Worm (Caenorhabditis elegans) whole organism, L1 larva: Measurements from ENCODE around the gene F58A4.1.

Experiments used
- C16A3.4 ChIP-seq: fragments of 150-350 bp; optimal IDR thresholded peaks from 2 replicates; lab custom pipeline; 2014; ENCODE audit warnings: missing biosample characterization, missing genetic modification characterization
- F16B12.6 ChIP-seq: fragments of 150-350 bp; optimal IDR thresholded peaks from 2 replicates; lab custom pipeline; 2014; ENCODE audit warnings: missing biosample characterization, missing genetic modification characterization
- ama-1 ChIP-seq: fragments of 150-350 bp; optimal IDR thresholded peaks from 2 replicates; lab custom pipeline; 2014
- blmp-1 ChIP-seq: fragments of 150-350 bp; optimal IDR thresholded peaks from 2 replicates; lab custom pipeline; 2014; ENCODE audit warnings: missing biosample characterization, missing genetic modification characterization
- ceh-63 ChIP-seq: fragments of 200-800 bp; sonication (Bioruptor generic); optimal IDR thresholded peaks from 2 replicates; lab custom pipeline; 2018; ENCODE audit warnings: mild to moderate bottlenecking, missing genetic modification characterization, missing compliant biosample characterization
- ceh-82 ChIP-seq, 3 experiments: fragments of 150-350 bp in 1 of 3; sonication (generic microtip) in 2 of 3; optimal IDR thresholded peaks; 2 replicates each; lab custom pipeline; 2014 to 2017; ENCODE audit warnings: missing biosample characterization in 3 of 3, missing genetic modification characterization in 3 of 3
- ceh-88 ChIP-seq: fragments of 200-800 bp; sonication (Bioruptor generic); IDR thresholded peaks from 2 replicates; pipeline ENCODE4 v1.3.6; 2022; ENCODE audit warnings: missing genetic modification characterization, missing compliant biosample characterization
- ces-1 ChIP-seq: fragments of 150-350 bp; optimal IDR thresholded peaks from 2 replicates; lab custom pipeline; 2014; ENCODE audit warnings: missing biosample characterization, missing genetic modification reagents, missing genetic modification characterization
- dpl-1 ChIP-seq, 3 experiments: fragments of 150-350 bp in 2 of 3; sonication (generic microtip) in 1 of 3; optimal IDR thresholded peaks; 2 replicates each; lab custom pipeline; 2014 to 2017; ENCODE audit warnings: missing biosample characterization in 3 of 3, missing genetic modification characterization in 3 of 3, missing genetic modification reagents in 3 of 3
- dsc-1 ChIP-seq: sonication (generic microtip); optimal IDR thresholded peaks from 2 replicates; lab custom pipeline; 2016; ENCODE audit warnings: mild to moderate bottlenecking, missing genetic modification characterization, missing compliant biosample characterization
- efl-1 ChIP-seq, 4 experiments: fragments of 150-350 bp; optimal IDR thresholded peaks in 3 of 4; peaks in 1 of 4; 1 replicate in 1 of 4; 2 replicates in 3 of 4; lab custom pipeline; 2014; ENCODE audit warnings: missing biosample characterization in 2 of 4, missing genetic modification characterization in 2 of 4, missing genetic modification reagents in 2 of 4
- efl-3 ChIP-seq: fragments of 200-800 bp; sonication (Bioruptor generic); optimal IDR thresholded peaks from 2 replicates; lab custom pipeline; 2018; ENCODE audit warnings: mild to moderate bottlenecking, missing genetic modification characterization, missing compliant biosample characterization
- egl-27 ChIP-seq, 2 experiments: fragments of 150-350 bp in 1 of 2; sonication (generic microtip); optimal IDR thresholded peaks; 3 replicates each; lab custom pipeline; 2017 to 2018; ENCODE audit warnings: missing biosample characterization in 2 of 2, missing genetic modification characterization in 2 of 2, missing genetic modification reagents in 2 of 2
- fkh-4 ChIP-seq: sonication (generic microtip); optimal IDR thresholded peaks from 2 replicates; lab custom pipeline; 2016; ENCODE audit warnings: missing compliant biosample characterization, missing genetic modification characterization, borderline replicate concordance
- hlh-4 ChIP-seq: sonication (generic microtip); optimal IDR thresholded peaks from 2 replicates; lab custom pipeline; 2016; ENCODE audit warnings: mild to moderate bottlenecking, missing genetic modification characterization, missing compliant biosample characterization
- irx-1 ChIP-seq: sonication (generic microtip); optimal IDR thresholded peaks from 2 replicates; lab custom pipeline; 2016; ENCODE audit warnings: missing genetic modification characterization, missing compliant biosample characterization
- lin-13 ChIP-seq: fragments of 150-350 bp; optimal IDR thresholded peaks from 2 replicates; lab custom pipeline; 2014; ENCODE audit warnings: missing biosample characterization, missing genetic modification reagents, missing genetic modification characterization
- lin-14 ChIP-seq: fragments of 200-800 bp; sonication (Bioruptor generic); optimal IDR thresholded peaks from 2 replicates; lab custom pipeline; 2018; ENCODE audit warnings: mild to moderate bottlenecking, missing genetic modification characterization, moderate library complexity, missing compliant biosample characterization
- lin-15B ChIP-seq: fragments of 150-350 bp; sonication (generic microtip); optimal IDR thresholded peaks from 3 replicates; lab custom pipeline; 2014; ENCODE audit warnings: missing biosample characterization, missing genetic modification characterization
- lin-35 ChIP-seq, 2 experiments: fragments of 150-350 bp; optimal IDR thresholded peaks; 2 replicates each; lab custom pipeline; 2014; ENCODE audit warnings: missing biosample characterization in 2 of 2, missing genetic modification characterization in 2 of 2, missing genetic modification reagents in 2 of 2
- lsy-2 ChIP-seq, 2 experiments: fragments of 150-350 bp; optimal IDR thresholded peaks; 2 replicates each; lab custom pipeline; 2014; ENCODE audit warnings: missing biosample characterization in 2 of 2, missing genetic modification characterization in 2 of 2
- mdl-1 ChIP-seq, 2 experiments: fragments of 150-350 bp; optimal IDR thresholded peaks; 2 replicates each; lab custom pipeline; 2014 to 2017; ENCODE audit warnings: missing biosample characterization in 2 of 2, missing genetic modification characterization in 2 of 2, inconsistent platforms in 1 of 2
- mep-1 ChIP-seq: fragments of 150-350 bp; optimal IDR thresholded peaks from 2 replicates; lab custom pipeline; 2014; ENCODE audit warnings: missing biosample characterization, missing genetic modification characterization
- nhr-11 ChIP-seq: fragments of 150-350 bp; optimal IDR thresholded peaks from 2 replicates; lab custom pipeline; 2014; ENCODE audit warnings: missing biosample characterization, missing genetic modification characterization
- nhr-12 ChIP-seq: sonication (generic microtip); optimal IDR thresholded peaks from 2 replicates; lab custom pipeline; 2017; ENCODE audit warnings: missing biosample characterization, missing genetic modification characterization
- nhr-20 ChIP-seq: sonication (generic microtip); optimal IDR thresholded peaks from 2 replicates; lab custom pipeline; 2016; ENCODE audit warnings: mild to moderate bottlenecking, missing genetic modification characterization, missing compliant biosample characterization
- nhr-47 ChIP-seq: sonication (generic microtip); optimal IDR thresholded peaks from 2 replicates; lab custom pipeline; 2016; ENCODE audit warnings: mild to moderate bottlenecking, missing genetic modification characterization, moderate library complexity, missing compliant biosample characterization
- nhr-71 ChIP-seq: sonication (generic microtip); optimal IDR thresholded peaks from 2 replicates; lab custom pipeline; 2016; ENCODE audit warnings: mild to moderate bottlenecking, missing genetic modification characterization, moderate library complexity, missing compliant biosample characterization
- nhr-76 ChIP-seq: sonication (generic microtip); optimal IDR thresholded peaks from 2 replicates; lab custom pipeline; 2017; ENCODE audit warnings: missing biosample characterization, missing genetic modification characterization
- rnt-1 ChIP-seq: sonication (generic microtip); optimal IDR thresholded peaks from 2 replicates; lab custom pipeline; 2016; ENCODE audit warnings: mild to moderate bottlenecking, missing genetic modification characterization, moderate library complexity, missing compliant biosample characterization
- skn-1 ChIP-seq: fragments of 150-350 bp; optimal IDR thresholded peaks from 2 replicates; lab custom pipeline; 2014; ENCODE audit warnings: missing biosample characterization, missing genetic modification characterization
- snpc-4 ChIP-seq: fragments of 150-350 bp; optimal IDR thresholded peaks from 2 replicates; lab custom pipeline; 2014; ENCODE audit warnings: missing biosample characterization, missing genetic modification characterization
- snu-23 ChIP-seq: sonication (generic microtip); optimal IDR thresholded peaks from 2 replicates; lab custom pipeline; 2016; ENCODE audit warnings: missing genetic modification characterization, missing compliant biosample characterization
- swsn-7 ChIP-seq: sonication (generic microtip); optimal IDR thresholded peaks from 2 replicates; lab custom pipeline; 2016; ENCODE audit warnings: missing genetic modification characterization, missing compliant biosample characterization
- tbx-2 ChIP-seq: sonication (generic microtip); optimal IDR thresholded peaks from 2 replicates; lab custom pipeline; 2016; ENCODE audit warnings: missing genetic modification characterization, missing compliant biosample characterization
- tlp-1 ChIP-seq: fragments of 150-350 bp; optimal IDR thresholded peaks from 2 replicates; lab custom pipeline; 2014; ENCODE audit warnings: missing biosample characterization, missing genetic modification characterization
- unc-130 ChIP-seq: fragments of 150-350 bp; optimal IDR thresholded peaks from 2 replicates; lab custom pipeline; 2017; ENCODE audit warnings: missing biosample characterization, missing genetic modification characterization, inconsistent platforms
- unc-86 ChIP-seq: sonication (generic microtip); optimal IDR thresholded peaks from 2 replicates; lab custom pipeline; 2016; ENCODE audit warnings: missing genetic modification characterization, missing compliant biosample characterization
- xbp-1 ChIP-seq: sonication (generic microtip); optimal IDR thresholded peaks from 2 replicates; lab custom pipeline; 2016; ENCODE audit warnings: missing genetic modification characterization, missing compliant biosample characterization
- zag-1 ChIP-seq: fragments of 150-350 bp; optimal IDR thresholded peaks from 2 replicates; lab custom pipeline; 2014; ENCODE audit warnings: missing biosample characterization, missing genetic modification characterization
- zip-4 ChIP-seq: fragments of 200-800 bp; sonication (Bioruptor generic); optimal IDR thresholded peaks from 2 replicates; lab custom pipeline; 2018; ENCODE audit warnings: mild to moderate bottlenecking, missing genetic modification characterization, moderate library complexity, missing compliant biosample characterization

The F58A4.1 gene

DNA sequence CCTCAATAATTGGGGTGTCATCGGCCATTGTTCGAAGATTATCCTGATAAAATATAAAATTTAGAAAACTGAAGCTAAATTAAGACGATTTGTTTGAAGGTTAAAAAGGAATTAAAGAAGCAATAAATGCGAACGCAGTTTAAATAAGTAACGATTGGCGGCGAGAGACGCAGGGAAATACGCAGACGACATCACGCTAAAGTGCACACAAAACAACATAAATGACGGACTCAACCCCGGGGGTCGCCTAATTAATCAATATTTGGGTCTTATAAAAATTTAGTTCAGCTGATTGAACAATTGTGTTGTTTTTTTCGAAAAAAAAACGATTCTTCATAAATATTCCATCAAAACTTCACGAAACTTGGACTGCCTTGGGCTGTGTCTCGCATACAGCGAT is 18.2 kb downstream of the F58A4.1 start, which contains the start of gene hcp-3:
Gene hcp-3, minus strand, starts transcription at position 45 of the 400 bp plus-strand sequence.
- TF ChIP-seq zip-4 (GFP tag; lab: Kevin White, UChicago) (no peak), nhr-47 (peak; percentile 56), irx-1 (tag; lab: Kevin White, UChicago) (peak; percentile 15), blmp-1 (tag; lab: Kevin White, UChicago) (peak; percentile 50), fkh-4 (tag; lab: Kevin White, UChicago) (no peak), nhr-20 (peak; percentile 57), nhr-71 (tag; lab: Kevin White, UChicago) (peak; percentile 60), tbx-2 (tag; lab: Kevin White, UChicago) (peak; percentile 51), mep-1 (tag; lab: Kevin White, UChicago) (peak; percentile 43), efl-3 (GFP tag; lab: Kevin White, UChicago) (no peak), zag-1 (tag; lab: Kevin White, UChicago) (no peak), lin-13 (GFP tag; lab: Kevin White, UChicago) (peak; percentile 30), lin-35 (GFP tag; optimal IDR thresholded peaks at IDR 0.05; lab: Kevin White, UChicago) (peak; percentile 83 to 91), F16B12.6 (tag; lab: Kevin White, UChicago) (peak; percentile 91), ces-1 (no peak), lin-15B (peak; percentile 8), ceh-63 (no peak), nhr-11 (no peak), egl-27 (tag; optimal IDR thresholded peaks at IDR 0.05; lab: Kevin White, UChicago) (no peak), snpc-4 (no peak), unc-130 (tag; lab: Kevin White, UChicago) (peak; percentile 68), hlh-4 (no peak), lin-14 (GFP tag; lab: Kevin White, UChicago) (peak; percentile 53), swsn-7 (tag; lab: Kevin White, UChicago) (peak; percentile 54), nhr-12 (tag; lab: Kevin White, UChicago) (no peak), mdl-1 (tag; optimal IDR thresholded peaks at IDR 0.05; lab: Kevin White, UChicago) (peak in 1 of 2 experiments; percentile 56), C16A3.4 (peak; percentile 54), efl-1 (optimal IDR thresholded peaks at IDR 0.05; lab: Kevin White, UChicago) (peak; percentile 68 to 86), efl-1 (GFP tag; optimal IDR thresholded peaks at IDR 0.05 in 1 of 2; lab: Kevin White, UChicago) (peak; percentile 88 to 98), xbp-1 (tag; lab: Kevin White, UChicago) (peak; percentile 50), rnt-1 (tag; lab: Kevin White, UChicago) (peak; percentile 43), skn-1 (tag; lab: Kevin White, UChicago) (peak; percentile 25), tlp-1 (tag; lab: Kevin White, UChicago) (no peak), ceh-82 (tag; optimal IDR thresholded peaks at IDR 0.05; lab: Kevin White, UChicago) (peak in 1 of 3 experiments; percentile 62), dpl-1 (GFP tag; optimal IDR thresholded peaks at IDR 0.05; lab: Kevin White, UChicago) (peak; percentile 82 to 89 (median 83)), snu-23 (GFP tag; lab: Kevin White, UChicago) (peak; percentile 55), lsy-2 (tag; optimal IDR thresholded peaks at IDR 0.05; lab: Kevin White, UChicago) (peak; percentile 54 to 71), unc-86 (tag; lab: Kevin White, UChicago) (peak; percentile 38), dsc-1 (tag; lab: Kevin White, UChicago) (peak; percentile 56)
- TF ChIP-seq, all 84 proteins: peak for 26

DNA sequence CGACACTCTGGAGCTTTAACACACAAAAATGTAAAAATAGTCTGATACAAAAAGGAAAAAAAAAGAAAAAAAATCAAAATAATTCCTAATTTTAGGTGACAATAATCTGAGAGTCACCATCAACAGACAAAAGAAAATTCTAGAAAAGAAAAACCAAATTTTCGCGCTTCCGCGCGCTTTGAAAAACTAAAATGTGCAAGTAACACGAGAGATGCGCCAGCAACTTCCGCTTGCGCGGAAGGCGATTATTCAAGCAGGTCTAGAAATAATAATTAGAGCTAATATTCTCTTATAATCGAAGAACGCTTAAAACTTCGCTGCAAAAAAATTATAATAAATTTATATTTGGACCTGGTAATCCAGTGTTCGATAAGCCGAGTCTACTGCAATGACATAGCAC is 18.7 kb downstream of the F58A4.1 start:
- TF ChIP-seq ama-1 (no peak), dpl-1 (GFP tag; optimal IDR thresholded peaks at IDR 0.05; lab: Kevin White, UChicago) (no peak), nhr-76 (tag; lab: Kevin White, UChicago) (no peak), ceh-88 (GFP tag; lab: Robert Waterston, UW) (no peak), efl-1 (optimal IDR thresholded peaks at IDR 0.05; lab: Kevin White, UChicago) (no peak), efl-1 (GFP tag; optimal IDR thresholded peaks at IDR 0.05 in 1 of 2; lab: Kevin White, UChicago) (peak in 1 of 2 experiments; percentile 17)
